Worm (Caenorhabditis elegans): Measurements from ENCODE around the gene blos-2.

DNA sequence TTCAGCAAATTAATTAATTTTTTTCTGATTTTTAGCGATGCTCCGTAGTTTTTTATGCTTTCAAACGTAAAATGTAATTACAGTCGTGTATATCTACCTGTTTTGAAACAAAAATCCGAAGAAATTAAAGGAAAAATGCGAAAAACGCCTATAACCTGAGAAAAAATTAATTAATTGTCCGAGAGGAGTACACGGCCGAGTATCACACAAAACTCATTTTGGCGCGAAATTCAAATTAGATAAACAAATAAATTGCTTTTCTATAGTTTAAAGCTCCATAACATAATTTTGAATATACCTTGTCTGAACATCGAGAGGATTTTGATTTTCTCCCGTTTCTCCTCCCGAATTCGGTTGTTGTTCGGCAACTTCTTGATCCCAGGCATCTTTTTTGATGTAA is 35.5 kb downstream of the blos-2 start:
- no peak for TF ChIP-seq ama-1 (optimal IDR thresholded peaks at IDR 0.05)
- TF ChIP-seq tbx-11 (GFP tag; IDR thresholded peaks at IDR 0.05) = no peak
- no peak for TF ChIP-seq hnd-1 (tag; optimal IDR thresholded peaks at IDR 0.05)
- no peak for TF ChIP-seq pes-1 (GFP tag; IDR thresholded peaks at IDR 0.05)
- no peak for TF ChIP-seq scrt-1 (GFP tag; IDR thresholded peaks at IDR 0.05)
- no peak for TF ChIP-seq ceh-13 (GFP tag; optimal IDR thresholded peaks at IDR 0.05)
- TF ChIP-seq ceh-36 (tag; optimal IDR thresholded peaks at IDR 0.05) = no peak
- TF ChIP-seq tbx-37 (GFP tag; conservative IDR thresholded peaks at IDR 0.05) = no peak
- TF ChIP-seq flt-1 (GFP tag; IDR thresholded peaks at IDR 0.05) = no peak
- TF ChIP-seq aly-1 (tag; optimal IDR thresholded peaks at IDR 0.05) = no peak
- TF ChIP-seq F13C5.2 (tag; optimal IDR thresholded peaks at IDR 0.05) = no peak
